Fruit fly (Drosophila melanogaster): ENCODE results near the gene eIF1A.

The eIF1A gene

DNA sequence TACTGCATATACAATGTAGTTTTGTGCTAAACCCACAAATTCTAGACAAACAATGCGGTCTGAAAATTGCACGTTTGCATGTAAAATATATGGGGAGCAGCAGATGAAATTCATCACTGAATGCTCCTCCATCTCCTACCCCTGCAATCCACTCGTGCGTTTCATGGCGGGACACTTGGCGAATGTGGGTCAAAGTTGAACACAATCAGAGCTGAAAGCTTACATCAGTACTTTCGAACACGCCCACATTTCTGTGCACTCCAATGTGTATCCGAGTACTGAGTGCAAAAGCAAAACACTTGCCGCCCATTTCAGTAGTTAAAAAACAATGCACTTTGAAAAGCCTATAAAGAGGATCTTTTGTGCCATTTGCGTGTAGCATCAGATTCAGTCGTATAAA, 22.3 kb downstream of the eIF1A start (continued):
- TF ChIP-seq sens (GFP tag): peak; percentile 10

- TF ChIP-seq danr (GFP tag; IDR thresholded peaks at IDR 0.05): no peak
- TF ChIP-seq slbo (GFP tag; IDR thresholded peaks at IDR 0.05): no peak
- TF ChIP-seq phol (tag; optimal IDR thresholded peaks at IDR 0.05): peak; percentile 9
- TF ChIP-seq vvl (GFP tag; IDR thresholded peaks at IDR 0.05): peak; percentile 39; the same call in 1 of the 2 replicates
- TF ChIP-seq ara (GFP tag; IDR thresholded peaks at IDR 0.05): no peak
- no peak for TF ChIP-seq CG15073 (GFP tag; optimal IDR thresholded peaks at IDR 0.05)
- TF ChIP-seq peb (GFP tag; IDR thresholded peaks at IDR 0.05): 0 out of 2 replicates have a peak, but pooled peaks have one; percentile 12
- TF ChIP-seq CG18262 (tag; optimal IDR thresholded peaks at IDR 0.05): peak; percentile 22
- no peak for TF ChIP-seq klu (GFP tag; IDR thresholded peaks at IDR 0.05)
- TF ChIP-seq schlank (tag; optimal IDR thresholded peaks at IDR 0.05): no peak
- 0 out of 2 replicates have a peak, but pooled peaks have one; percentile 34 for TF ChIP-seq ranshi (GFP tag; IDR thresholded peaks at IDR 0.05)
- no peak for TF ChIP-seq mam (GFP tag; optimal IDR thresholded peaks at IDR 0.05)
- TF ChIP-seq CG30431 (GFP tag; optimal IDR thresholded peaks at IDR 0.05): no peak
- TF ChIP-seq CG3407 (GFP tag; optimal IDR thresholded peaks at IDR 0.05): no peak
- no peak for TF ChIP-seq CG12659 (GFP tag; optimal IDR thresholded peaks at IDR 0.05)
- TF ChIP-seq CG10543 (GFP tag; optimal IDR thresholded peaks at IDR 0.05): no peak
- no peak for TF ChIP-seq onecut (GFP tag; IDR thresholded peaks at IDR 0.05)
- peak; percentile 34 for TF ChIP-seq Deaf1 (tag; optimal IDR thresholded peaks at IDR 0.05)
- no peak for TF ChIP-seq YL-1 (GFP tag; optimal IDR thresholded peaks at IDR 0.05)
- TF ChIP-seq CG4424 (GFP tag; optimal IDR thresholded peaks at IDR 0.05): no peak
- TF ChIP-seq B-H2 (GFP tag; optimal IDR thresholded peaks at IDR 0.05): no peak
- no peak for TF ChIP-seq az2 (GFP tag; optimal IDR thresholded peaks at IDR 0.05)
- peak; percentile 0 for TF ChIP-seq jumu (GFP tag; optimal IDR thresholded peaks at IDR 0.05)
- no peak for TF ChIP-seq CG5180 (GFP tag; optimal IDR thresholded peaks at IDR 0.05)
- TF ChIP-seq CG10321 (GFP tag; IDR thresholded peaks at IDR 0.05): no peak
- no peak for TF ChIP-seq CG31365 (tag; optimal IDR thresholded peaks at IDR 0.05)
- TF ChIP-seq Sox102F (GFP tag; optimal IDR thresholded peaks at IDR 0.05): peak; percentile 20
- no peak for TF ChIP-seq MBD-R2 (GFP tag; IDR thresholded peaks at IDR 0.05)
- no peak for TF ChIP-seq NC2α (GFP tag; optimal IDR thresholded peaks at IDR 0.05)
- peak; percentile 12 for TF ChIP-seq CG8924 (tag; optimal IDR thresholded peaks at IDR 0.05)
- no peak for TF ChIP-seq CG17802 (tag; optimal IDR thresholded peaks at IDR 0.05)
- TF ChIP-seq CG9817 (tag; optimal IDR thresholded peaks at IDR 0.05): no peak
- peak; percentile 75 for TF ChIP-seq twi (tag; optimal IDR thresholded peaks at IDR 0.05)
- no peak for TF ChIP-seq CG7987 (GFP tag; optimal IDR thresholded peaks at IDR 0.05)
- TF ChIP-seq nmo (GFP tag; optimal IDR thresholded peaks at IDR 0.05): peak; percentile 21
- peak; percentile 29 for TF ChIP-seq CG2712 (tag; optimal IDR thresholded peaks at IDR 0.05)
- peak; percentile 39; the same call in 2 of the 3 replicates for TF ChIP-seq row (GFP tag; IDR thresholded peaks at IDR 0.05)
- no peak for TF ChIP-seq Vsx1 (GFP tag; optimal IDR thresholded peaks at IDR 0.05)
- no peak for TF ChIP-seq CG13287 (GFP tag; IDR thresholded peaks at IDR 0.05; ENCODE audit: partially characterized antibody)
- no peak for TF ChIP-seq rib (GFP tag; IDR thresholded peaks at IDR 0.05)
- TF ChIP-seq CG8388 (GFP tag; optimal IDR thresholded peaks at IDR 0.05): peak; percentile 5
- no peak for TF ChIP-seq CG17612 (GFP tag; IDR thresholded peaks at IDR 0.05)
- TF ChIP-seq aop (GFP tag; IDR thresholded peaks at IDR 0.05): no peak
- TF ChIP-seq CG11504 (tag; optimal IDR thresholded peaks at IDR 0.05): peak; percentile 1
- TF ChIP-seq prd (optimal IDR thresholded peaks at IDR 0.05): no peak
- peak; percentile 40; the same call in 1 of the 3 replicates for TF ChIP-seq prd (GFP tag; IDR thresholded peaks at IDR 0.05)
- peak in 1 of 2 experiments; percentile 3 for TF ChIP-seq chif (GFP tag; optimal IDR thresholded peaks at IDR 0.05)
Observed at dm6 chr3R:18297444-18298297, 23.2 kb downstream of the eIF1A start.
